Worm (Caenorhabditis elegans) whole organism, L3 larva: ENCODE measurements around the gene T10D4.11.
"Not testable (repeated sequence)": the region's sequence is repeated elsewhere in the genome, so short reads cannot be mapped to it uniquely, and the experiment has no call there.

ENCODE experiments used
- ama-1 ChIP-seq: fragments of 150-350 bp; optimal IDR thresholded peaks from 2 replicates; lab custom pipeline; 2018
- ceh-82 ChIP-seq: fragments of 150-350 bp; optimal IDR thresholded peaks from 2 replicates; lab custom pipeline; 2014; ENCODE audit warnings: missing biosample characterization, missing genetic modification characterization
- daf-12 ChIP-seq: fragments of 150-350 bp; optimal IDR thresholded peaks from 2 replicates; lab custom pipeline; 2014; ENCODE audit warnings: missing biosample characterization, missing genetic modification reagents, missing genetic modification characterization
- egl-27 ChIP-seq: sonication (generic microtip); optimal IDR thresholded peaks from 4 replicates; lab custom pipeline; 2017; ENCODE audit warnings: missing biosample characterization, missing genetic modification reagents, missing genetic modification characterization
- fkh-10 ChIP-seq: sonication (generic microtip); optimal IDR thresholded peaks from 2 replicates; lab custom pipeline; 2017; ENCODE audit warnings: missing biosample characterization, missing genetic modification reagents, missing genetic modification characterization
- fos-1 ChIP-seq: fragments of 150-350 bp; optimal IDR thresholded peaks from 2 replicates; lab custom pipeline; 2014; ENCODE audit warnings: missing biosample characterization, missing genetic modification characterization
- hmg-11 ChIP-seq: sonication (generic microtip); optimal IDR thresholded peaks from 2 replicates; lab custom pipeline; 2016; ENCODE audit warnings: missing genetic modification characterization, missing compliant biosample characterization
- lin-39 ChIP-seq: fragments of 150-350 bp; optimal IDR thresholded peaks from 2 replicates; lab custom pipeline; 2018; ENCODE audit warnings: missing biosample characterization, missing genetic modification reagents, missing genetic modification characterization
- nhr-12 ChIP-seq: fragments of 150-350 bp; optimal IDR thresholded peaks from 2 replicates; lab custom pipeline; 2014; ENCODE audit warnings: missing biosample characterization, missing genetic modification characterization
- nhr-237 ChIP-seq: fragments of 150-350 bp; optimal IDR thresholded peaks from 2 replicates; lab custom pipeline; 2014; ENCODE audit warnings: missing biosample characterization, missing genetic modification characterization
- nhr-28 ChIP-seq: fragments of 150-350 bp; optimal IDR thresholded peaks from 2 replicates; lab custom pipeline; 2014; ENCODE audit warnings: missing biosample characterization, missing genetic modification characterization
- nhr-77 ChIP-seq: fragments of 150-350 bp; optimal IDR thresholded peaks from 2 replicates; lab custom pipeline; 2014; ENCODE audit warnings: missing biosample characterization, missing genetic modification characterization

ce11 chrII:3191544-3191943 lies 42.1 kb upstream of the T10D4.11 start, which contains the start of gene Y27F2A.9:
- not testable (repeated sequence) for TF ChIP-seq fkh-10 (GFP tag; lab: Kevin White, UChicago); egl-27 (tag; lab: Kevin White, UChicago); nhr-28; ceh-82 (tag; lab: Kevin White, UChicago); hmg-11 (tag; lab: Kevin White, UChicago); fos-1 (tag; lab: Kevin White, UChicago); nhr-12 (tag; lab: Kevin White, UChicago); daf-12 (tag; lab: Kevin White, UChicago); nhr-237; ama-1 (lab: Kevin White, UChicago); nhr-77 (tag; lab: Kevin White, UChicago); lin-39 (tag; lab: Kevin White, UChicago)
